Fruit fly (Drosophila melanogaster): ENCODE results near the gene CG3226.

DNA sequence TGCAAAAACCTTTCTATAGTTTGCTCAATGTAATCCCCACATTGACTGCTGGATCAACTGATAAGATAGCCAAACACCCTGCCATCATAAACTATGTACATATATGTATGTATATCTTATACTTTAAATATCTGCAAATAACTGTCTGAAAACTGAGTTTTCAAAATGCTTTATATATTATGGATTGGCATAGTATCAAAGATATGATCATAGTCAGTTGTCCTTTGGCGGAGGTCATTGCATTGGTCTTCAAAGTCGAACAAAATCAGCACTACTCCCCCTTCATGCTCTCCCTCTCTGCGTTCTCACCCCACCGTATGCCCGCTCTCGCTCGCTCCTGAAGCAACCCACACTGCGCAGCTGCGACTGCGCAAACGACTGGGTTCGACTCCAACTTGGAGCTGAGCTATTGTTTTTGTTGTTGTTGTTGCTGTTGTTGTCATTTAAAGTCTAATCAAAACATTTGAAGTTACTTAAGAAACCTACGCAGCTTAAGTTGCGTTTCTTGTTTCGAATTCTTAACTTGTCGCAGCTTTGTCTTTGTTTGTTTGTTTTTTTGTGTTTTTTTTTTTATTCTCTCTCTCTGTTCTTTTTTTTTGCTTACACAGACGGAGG is 29.0 kb downstream of the CG3226 start:
- TF ChIP-seq insv (optimal IDR thresholded peaks at IDR 0.05) = no peak
- no peak for TF ChIP-seq psq (optimal IDR thresholded peaks at IDR 0.05)
- TF ChIP-seq ttk (optimal IDR thresholded peaks at IDR 0.05) = no peak
- no peak for TF ChIP-seq Sin3A (optimal IDR thresholded peaks at IDR 0.05)

All from Kc167 (cell line).